Worm (Caenorhabditis elegans) whole organism, L1 larva: Measurements from ENCODE around the gene btf-1.

Experiments
- C16A3.4 ChIP-seq: fragments of 150-350 bp; optimal IDR thresholded peaks from 2 replicates; lab custom pipeline; 2014; ENCODE audit warnings: missing biosample characterization, missing genetic modification characterization
- C34B4.2 ChIP-seq: sonication (generic microtip); optimal IDR thresholded peaks from 2 replicates; lab custom pipeline; 2017; ENCODE audit warnings: mild to moderate bottlenecking, missing genetic modification characterization, missing compliant biosample characterization
- Y116A8C.19 ChIP-seq: sonication (generic microtip); optimal IDR thresholded peaks from 2 replicates; lab custom pipeline; 2016; ENCODE audit warnings: missing compliant biosample characterization, missing genetic modification characterization, borderline replicate concordance
- aha-1 ChIP-seq: fragments of 150-350 bp; optimal IDR thresholded peaks from 2 replicates; lab custom pipeline; 2014; ENCODE audit warnings: missing biosample characterization, missing genetic modification characterization
- alr-1 ChIP-seq: fragments of 200-800 bp; sonication (Bioruptor generic); optimal IDR thresholded peaks from 2 replicates; lab custom pipeline; 2018; ENCODE audit warnings: borderline replicate concordance, mild to moderate bottlenecking, missing genetic modification characterization, missing compliant biosample characterization
- aly-2 ChIP-seq: fragments of 150-350 bp; optimal IDR thresholded peaks from 2 replicates; lab custom pipeline; 2014; ENCODE audit warnings: missing biosample characterization, missing genetic modification characterization
- ceh-88 ChIP-seq: fragments of 200-800 bp; sonication (Bioruptor generic); IDR thresholded peaks from 2 replicates; pipeline ENCODE4 v1.3.6; 2022; ENCODE audit warnings: missing genetic modification characterization, missing compliant biosample characterization
- dpl-1 ChIP-seq, 3 experiments: fragments of 150-350 bp in 2 of 3; sonication (generic microtip) in 1 of 3; optimal IDR thresholded peaks; 2 replicates each; lab custom pipeline; 2014 to 2017; ENCODE audit warnings: missing biosample characterization in 3 of 3, missing genetic modification characterization in 3 of 3, missing genetic modification reagents in 3 of 3
- dsc-1 ChIP-seq: sonication (generic microtip); optimal IDR thresholded peaks from 2 replicates; lab custom pipeline; 2016; ENCODE audit warnings: mild to moderate bottlenecking, missing genetic modification characterization, missing compliant biosample characterization
- efl-1 ChIP-seq, 4 experiments: fragments of 150-350 bp; optimal IDR thresholded peaks in 3 of 4; peaks in 1 of 4; 1 replicate in 1 of 4; 2 replicates in 3 of 4; lab custom pipeline; 2014; ENCODE audit warnings: missing biosample characterization in 2 of 4, missing genetic modification characterization in 2 of 4, missing genetic modification reagents in 2 of 4
- egl-27 ChIP-seq, 2 experiments: fragments of 150-350 bp in 1 of 2; sonication (generic microtip); optimal IDR thresholded peaks; 3 replicates each; lab custom pipeline; 2017 to 2018; ENCODE audit warnings: missing biosample characterization in 2 of 2, missing genetic modification characterization in 2 of 2, missing genetic modification reagents in 2 of 2
- elt-2 ChIP-seq: sonication (generic microtip); optimal IDR thresholded peaks from 2 replicates; lab custom pipeline; 2016; ENCODE audit warnings: missing genetic modification characterization, mild to moderate bottlenecking, inconsistent platforms, missing compliant biosample characterization, missing genetic modification reagents
- fkh-10 ChIP-seq: sonication (generic microtip); optimal IDR thresholded peaks from 2 replicates; lab custom pipeline; 2017; ENCODE audit warnings: missing biosample characterization, missing genetic modification reagents, missing genetic modification characterization
- fos-1 ChIP-seq: fragments of 150-350 bp; optimal IDR thresholded peaks from 2 replicates; lab custom pipeline; 2014; ENCODE audit warnings: missing biosample characterization, missing genetic modification characterization
- hlh-17 ChIP-seq: fragments of 200-800 bp; sonication (Bioruptor generic); optimal IDR thresholded peaks from 2 replicates; lab custom pipeline; 2018; ENCODE audit warnings: missing genetic modification characterization, mild to moderate bottlenecking, missing compliant biosample characterization, moderate library complexity, borderline replicate concordance
- hlh-4 ChIP-seq: sonication (generic microtip); optimal IDR thresholded peaks from 2 replicates; lab custom pipeline; 2016; ENCODE audit warnings: mild to moderate bottlenecking, missing genetic modification characterization, missing compliant biosample characterization
- hpl-2 ChIP-seq: fragments of 150-350 bp; optimal IDR thresholded peaks from 2 replicates; lab custom pipeline; 2014; ENCODE audit warnings: missing biosample characterization, missing genetic modification reagents, missing genetic modification characterization
- jun-1 ChIP-seq: fragments of 150-350 bp; optimal IDR thresholded peaks from 2 replicates; lab custom pipeline; 2014; ENCODE audit warnings: missing biosample characterization, missing genetic modification reagents, missing genetic modification characterization
- mdl-1 ChIP-seq, 2 experiments: fragments of 150-350 bp; optimal IDR thresholded peaks; 2 replicates each; lab custom pipeline; 2014 to 2017; ENCODE audit warnings: missing biosample characterization in 2 of 2, missing genetic modification characterization in 2 of 2, inconsistent platforms in 1 of 2
- mep-1 ChIP-seq: fragments of 150-350 bp; optimal IDR thresholded peaks from 2 replicates; lab custom pipeline; 2014; ENCODE audit warnings: missing biosample characterization, missing genetic modification characterization
- nhr-11 ChIP-seq: fragments of 150-350 bp; optimal IDR thresholded peaks from 2 replicates; lab custom pipeline; 2014; ENCODE audit warnings: missing biosample characterization, missing genetic modification characterization
- nhr-19 ChIP-seq: fragments of 200-800 bp; sonication (Bioruptor generic); conservative IDR thresholded peaks from 2 replicates; pipeline ENCODE4 v1.3.6; 2022; ENCODE audit warnings: missing genetic modification characterization, missing compliant biosample characterization
- nhr-237 ChIP-seq: fragments of 150-350 bp; optimal IDR thresholded peaks from 2 replicates; lab custom pipeline; 2014; ENCODE audit warnings: missing biosample characterization, missing genetic modification characterization
- nhr-28 ChIP-seq: fragments of 150-350 bp; optimal IDR thresholded peaks from 2 replicates; lab custom pipeline; 2014; ENCODE audit warnings: missing biosample characterization, missing genetic modification characterization
- nhr-76 ChIP-seq: sonication (generic microtip); optimal IDR thresholded peaks from 2 replicates; lab custom pipeline; 2017; ENCODE audit warnings: missing biosample characterization, missing genetic modification characterization
- nhr-77 ChIP-seq: fragments of 150-350 bp; optimal IDR thresholded peaks from 2 replicates; lab custom pipeline; 2014; ENCODE audit warnings: missing biosample characterization, missing genetic modification characterization
- nhr-90 ChIP-seq: sonication (generic microtip); optimal IDR thresholded peaks from 2 replicates; lab custom pipeline; 2016; ENCODE audit warnings: mild to moderate bottlenecking, missing genetic modification characterization, missing compliant biosample characterization; ENCODE audit not compliant: poor library complexity
- pag-3 ChIP-seq: sonication (generic microtip); optimal IDR thresholded peaks from 2 replicates; lab custom pipeline; 2017; ENCODE audit warnings: missing genetic modification characterization, mild to moderate bottlenecking, missing compliant biosample characterization, antibody characterized with exemption, borderline replicate concordance; ENCODE audit not compliant: insufficient read depth
- rnt-1 ChIP-seq: sonication (generic microtip); optimal IDR thresholded peaks from 2 replicates; lab custom pipeline; 2016; ENCODE audit warnings: mild to moderate bottlenecking, missing genetic modification characterization, moderate library complexity, missing compliant biosample characterization
- snu-23 ChIP-seq: sonication (generic microtip); optimal IDR thresholded peaks from 2 replicates; lab custom pipeline; 2016; ENCODE audit warnings: missing genetic modification characterization, missing compliant biosample characterization
- sox-4 ChIP-seq: sonication (generic microtip); optimal IDR thresholded peaks from 2 replicates; lab custom pipeline; 2016; ENCODE audit warnings: missing genetic modification characterization, missing compliant biosample characterization
- sptf-1 ChIP-seq: fragments of 150-350 bp; optimal IDR thresholded peaks from 2 replicates; lab custom pipeline; 2014; ENCODE audit warnings: missing biosample characterization, missing genetic modification characterization
- tbx-2 ChIP-seq: sonication (generic microtip); optimal IDR thresholded peaks from 2 replicates; lab custom pipeline; 2016; ENCODE audit warnings: missing genetic modification characterization, missing compliant biosample characterization
- tlp-1 ChIP-seq: fragments of 150-350 bp; optimal IDR thresholded peaks from 2 replicates; lab custom pipeline; 2014; ENCODE audit warnings: missing biosample characterization, missing genetic modification characterization
- unc-86 ChIP-seq: sonication (generic microtip); optimal IDR thresholded peaks from 2 replicates; lab custom pipeline; 2016; ENCODE audit warnings: missing genetic modification characterization, missing compliant biosample characterization
- xbp-1 ChIP-seq: sonication (generic microtip); optimal IDR thresholded peaks from 2 replicates; lab custom pipeline; 2016; ENCODE audit warnings: missing genetic modification characterization, missing compliant biosample characterization
- zag-1 ChIP-seq: fragments of 150-350 bp; optimal IDR thresholded peaks from 2 replicates; lab custom pipeline; 2014; ENCODE audit warnings: missing biosample characterization, missing genetic modification characterization
- zip-4 ChIP-seq: fragments of 200-800 bp; sonication (Bioruptor generic); optimal IDR thresholded peaks from 2 replicates; lab custom pipeline; 2018; ENCODE audit warnings: mild to moderate bottlenecking, missing genetic modification characterization, moderate library complexity, missing compliant biosample characterization
- ztf-4 ChIP-seq: fragments of 150-350 bp; optimal IDR thresholded peaks from 2 replicates; lab custom pipeline; 2014; ENCODE audit warnings: missing biosample characterization, missing genetic modification characterization

The btf-1 gene

DNA sequence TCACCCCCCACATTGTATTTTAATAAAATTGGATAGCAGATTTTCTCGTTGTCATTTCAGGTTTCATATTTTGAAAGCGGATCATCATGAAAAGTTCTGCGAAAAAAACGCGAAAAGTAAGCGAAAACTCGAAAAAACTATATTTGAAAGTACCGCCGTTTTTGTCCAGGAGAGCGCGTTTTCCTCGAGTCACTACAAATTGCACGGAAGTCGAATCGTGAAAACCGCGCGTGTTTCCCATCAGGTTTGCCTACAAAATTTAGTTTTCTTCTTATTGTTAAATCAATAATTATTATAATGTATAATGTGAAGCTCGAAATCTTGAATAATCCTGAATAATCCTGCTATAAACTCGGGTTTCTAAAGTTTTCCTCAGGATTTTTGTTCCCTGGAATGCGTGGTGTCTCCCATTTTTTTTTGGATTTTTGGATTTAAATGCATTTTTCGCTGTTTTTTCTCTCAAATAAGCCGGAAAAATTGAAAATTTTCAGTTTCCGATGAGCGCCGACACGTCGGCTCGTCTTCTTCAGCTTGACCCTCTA is at the start of gene btf-1 (continued):
- TF ChIP-seq Y116A8C.19 (tag; lab: Kevin White, UChicago) (peak; percentile 55), tbx-2 (peak; percentile 90), sox-4 (tag; lab: Kevin White, UChicago) (peak; percentile 84), ceh-88 (peak; percentile 86), C34B4.2 (tag; lab: Kevin White, UChicago) (no peak), zip-4 (GFP tag; lab: Kevin White, UChicago) (peak; percentile 61), fos-1 (tag; lab: Kevin White, UChicago) (peak; percentile 73), aha-1 (tag; lab: Kevin White, UChicago) (peak; percentile 23), hlh-4 (tag; lab: Kevin White, UChicago) (peak; percentile 69), mdl-1 (tag; optimal IDR thresholded peaks at IDR 0.05; lab: Kevin White, UChicago) (peak in 1 of 2 experiments; percentile 28), fkh-10 (GFP tag; lab: Kevin White, UChicago) (no peak), mep-1 (peak; percentile 84), hlh-17 (GFP tag; lab: Kevin White, UChicago) (no peak), pag-3 (tag; lab: Kevin White, UChicago) (no peak), C16A3.4 (peak; percentile 83), elt-2 (tag; lab: Kevin White, UChicago) (peak; percentile 78), zag-1 (tag; lab: Kevin White, UChicago) (peak; percentile 43), hpl-2 (GFP tag; lab: Kevin White, UChicago) (peak; percentile 45), nhr-19 (peak; percentile 86), sptf-1 (tag; lab: Kevin White, UChicago) (no peak), nhr-237 (tag; lab: Kevin White, UChicago) (peak; percentile 50), tlp-1 (tag; lab: Kevin White, UChicago) (no peak), nhr-28 (tag; lab: Kevin White, UChicago) (no peak), rnt-1 (tag; lab: Kevin White, UChicago) (peak; percentile 88), xbp-1 (tag; lab: Kevin White, UChicago) (peak; percentile 86), dsc-1 (peak; percentile 86), snu-23 (GFP tag; lab: Kevin White, UChicago) (peak; percentile 85), jun-1 (peak; percentile 61), egl-27 (tag; optimal IDR thresholded peaks at IDR 0.05; lab: Kevin White, UChicago) (peak in 1 of 2 experiments; percentile 12), ztf-4 (tag; lab: Kevin White, UChicago) (peak; percentile 13), nhr-11 (tag; lab: Kevin White, UChicago) (no peak), nhr-90 (peak; percentile 94)
- TF ChIP-seq, all 84 proteins: peak for 63

DNA sequence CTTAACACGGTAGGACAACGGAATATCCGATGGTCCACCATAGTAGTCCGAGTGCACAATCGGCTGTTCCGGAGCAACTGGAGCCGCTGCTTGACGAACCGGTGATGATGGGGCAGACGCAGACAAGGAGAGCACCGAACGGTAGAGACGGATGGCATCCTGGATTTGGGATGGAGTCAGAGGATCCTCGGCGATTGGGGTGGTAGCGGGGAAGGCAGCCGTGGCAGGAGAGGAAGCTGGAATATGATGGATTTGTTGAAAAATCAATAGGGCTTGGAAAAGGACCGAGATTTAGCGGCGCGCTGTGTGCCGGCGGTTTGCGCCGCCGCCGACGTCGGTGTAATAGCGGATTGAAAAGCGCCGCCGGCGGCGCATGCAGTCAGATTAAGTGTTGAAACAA is 47.6 kb upstream of the btf-1 start:
- no peak for TF ChIP-seq alr-1 (tag; lab: Kevin White, UChicago)
- no peak for TF ChIP-seq nhr-76 (tag; lab: Kevin White, UChicago)
- no peak for TF ChIP-seq unc-86 (tag; lab: Kevin White, UChicago)
- TF ChIP-seq aly-2: no peak
- TF ChIP-seq, all 84 proteins: peak for 0

DNA sequence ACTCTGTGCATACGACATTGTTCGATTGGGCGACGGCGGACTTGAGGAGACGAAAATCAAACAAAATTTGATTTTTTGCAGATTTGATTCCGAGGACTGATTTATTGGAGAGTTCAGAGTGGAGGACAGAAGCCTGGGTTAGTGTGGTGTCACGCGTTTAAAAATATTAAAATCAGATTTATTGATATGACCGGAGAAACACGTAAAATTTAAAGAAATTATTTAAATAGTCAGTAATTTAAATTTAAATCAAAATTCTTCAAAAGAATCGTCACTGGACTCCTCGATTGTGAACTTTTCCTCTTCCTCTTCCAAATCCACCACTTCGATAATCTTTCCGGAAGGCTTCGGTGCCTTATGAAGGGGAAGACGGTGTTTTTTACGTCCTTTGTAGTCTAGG is 46.7 kb upstream of the btf-1 start, which contains the start of gene spe-18:
spe-18 (minus strand) TSS at position 101 of the 400 bp plus-strand sequence.
- TF ChIP-seq efl-1 (optimal IDR thresholded peaks at IDR 0.05; lab: Kevin White, UChicago) (no peak), efl-1 (GFP tag; optimal IDR thresholded peaks at IDR 0.05 in 1 of 2; lab: Kevin White, UChicago) (peak in 1 of 2 experiments; percentile 46), C16A3.4 (no peak)

DNA sequence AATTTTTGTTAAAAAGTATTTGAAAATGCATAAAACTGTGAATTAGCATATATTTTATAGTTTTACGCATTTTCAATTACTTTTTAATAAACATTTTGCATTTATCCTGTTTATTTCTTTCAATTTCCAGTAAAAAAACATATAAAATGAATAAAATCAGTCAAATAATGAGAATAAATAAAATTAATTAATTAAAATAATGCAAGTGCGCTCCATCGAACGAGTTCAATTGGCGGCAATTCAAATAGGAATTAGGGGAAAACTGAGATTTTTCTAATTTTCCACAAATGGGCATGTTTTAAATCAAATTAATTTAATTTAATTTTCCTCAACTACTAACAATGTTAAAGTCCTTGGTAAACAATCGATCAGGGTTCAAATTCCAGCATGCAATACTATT is 43.9 kb upstream of the btf-1 start:
- TF ChIP-seq nhr-77: no peak
- peak in 1 of 3 experiments; percentile 15 for TF ChIP-seq dpl-1 (GFP tag; optimal IDR thresholded peaks at IDR 0.05; lab: Kevin White, UChicago)
- no peak for TF ChIP-seq efl-1 (optimal IDR thresholded peaks at IDR 0.05; lab: Kevin White, UChicago)
- TF ChIP-seq efl-1 (GFP tag; optimal IDR thresholded peaks at IDR 0.05 in 1 of 2; lab: Kevin White, UChicago): peak in 1 of 2 experiments; percentile 4
